Worm (Caenorhabditis elegans) whole organism, young adult: ENCODE results near the gene mnr-1.

Experiments
- B0019.2 ChIP-seq: fragments of 200-800 bp; sonication (Bioruptor generic); conservative IDR thresholded peaks from 2 replicates; pipeline ENCODE4 v1.3.6; 2022; ENCODE audit warnings: missing genetic modification reagents, missing genetic modification characterization, missing compliant biosample characterization
- B0035.1 ChIP-seq: sonication (generic microtip); optimal IDR thresholded peaks from 2 replicates; lab custom pipeline; 2016; ENCODE audit warnings: missing genetic modification characterization, mild to moderate bottlenecking, missing compliant biosample characterization, missing genotype, missing genetic modification reagents
- B0261.1 ChIP-seq: sonication (generic microtip); optimal IDR thresholded peaks from 2 replicates; lab custom pipeline; 2016; ENCODE audit warnings: mild to moderate bottlenecking, missing genetic modification characterization, moderate library complexity, missing compliant biosample characterization
- B0336.3 ChIP-seq: fragments of 200-800 bp; sonication (Bioruptor generic); IDR thresholded peaks from 2 replicates; pipeline ENCODE4 v1.3.6; 2022; ENCODE audit warnings: missing genetic modification characterization, missing compliant biosample characterization
- D2030.7 ChIP-seq: fragments of 200-800 bp; sonication (Bioruptor generic); IDR thresholded peaks from 2 replicates; pipeline ENCODE4 v1.3.6; 2022; ENCODE audit warnings: missing genetic modification reagents, missing genetic modification characterization, missing compliant biosample characterization
- F10E7.11 ChIP-seq: sonication (generic microtip); optimal IDR thresholded peaks from 2 replicates; lab custom pipeline; 2017; ENCODE audit warnings: mild to moderate bottlenecking, missing genetic modification characterization, moderate library complexity, missing compliant biosample characterization
- F33H1.4 ChIP-seq: fragments of 200-800 bp; sonication (Bioruptor generic); IDR thresholded peaks from 2 replicates; pipeline ENCODE4 v1.3.6; 2022; ENCODE audit warnings: missing genetic modification reagents, missing genetic modification characterization, missing compliant biosample characterization
- F55B11.4 ChIP-seq: sonication (generic microtip); optimal IDR thresholded peaks from 2 replicates; lab custom pipeline; 2016; ENCODE audit warnings: missing compliant biosample characterization, missing genetic modification characterization, borderline replicate concordance; ENCODE audit not compliant: insufficient read depth
- F57C9.4 ChIP-seq: sonication (generic microtip); optimal IDR thresholded peaks from 2 replicates; lab custom pipeline; 2017; ENCODE audit warnings: mild to moderate bottlenecking, missing genetic modification characterization, missing compliant biosample characterization
- K12H6.12 ChIP-seq: fragments of 200-800 bp; sonication (Bioruptor generic); optimal IDR thresholded peaks from 2 replicates; lab custom pipeline; 2018; ENCODE audit warnings: mild to moderate bottlenecking, missing genetic modification characterization, missing compliant biosample characterization
- Y53F4B.3 ChIP-seq: fragments of 200-800 bp; sonication (Bioruptor generic); IDR thresholded peaks from 2 replicates; pipeline ENCODE4 v1.3.6; 2022; ENCODE audit warnings: missing genetic modification reagents, missing genetic modification characterization, missing compliant biosample characterization
- Y53G8AR.9 ChIP-seq: fragments of 200-800 bp; sonication (Bioruptor generic); conservative IDR thresholded peaks from 2 replicates; pipeline ENCODE4 v1.3.6; 2022; ENCODE audit warnings: missing genetic modification reagents, missing genetic modification characterization, missing compliant biosample characterization
- Y56A3A.18 ChIP-seq: fragments of 200-800 bp; sonication (Bioruptor generic); IDR thresholded peaks from 2 replicates; pipeline ENCODE4 v1.3.6; 2022; ENCODE audit warnings: missing genetic modification reagents, missing genetic modification characterization, missing compliant biosample characterization
- aptf-2 ChIP-seq: fragments of 200-800 bp; sonication (Bioruptor generic); conservative IDR thresholded peaks from 2 replicates; pipeline ENCODE4 v1.3.6; 2022; ENCODE audit warnings: missing genetic modification reagents, missing genetic modification characterization, missing compliant biosample characterization
- ccch-3 ChIP-seq: fragments of 200-800 bp; sonication (Bioruptor generic); optimal IDR thresholded peaks from 2 replicates; lab custom pipeline; 2018; ENCODE audit warnings: mild to moderate bottlenecking, missing genetic modification characterization, missing compliant biosample characterization
- ceh-58 ChIP-seq: fragments of 200-800 bp; sonication (Bioruptor generic); IDR thresholded peaks from 2 replicates; pipeline ENCODE4 v1.3.6; 2022; ENCODE audit warnings: missing genetic modification characterization, missing compliant biosample characterization
- ceh-79 ChIP-seq: sonication (generic microtip); optimal IDR thresholded peaks from 2 replicates; lab custom pipeline; 2017; ENCODE audit warnings: mild to moderate bottlenecking, missing genetic modification characterization, missing compliant biosample characterization
- ets-4 ChIP-seq: fragments of 200-800 bp; sonication (Bioruptor generic); optimal IDR thresholded peaks from 2 replicates; lab custom pipeline; 2018; ENCODE audit warnings: mild to moderate bottlenecking, missing genetic modification characterization, missing compliant biosample characterization
- hlh-26 ChIP-seq: fragments of 200-800 bp; sonication (Bioruptor generic); conservative IDR thresholded peaks from 2 replicates; pipeline ENCODE4 v1.3.6; 2022; ENCODE audit warnings: missing genetic modification reagents, missing genetic modification characterization, missing compliant biosample characterization
- hmg-1.2 ChIP-seq: fragments of 200-800 bp; sonication (Bioruptor generic); IDR thresholded peaks from 2 replicates; pipeline ENCODE4 v1.3.6; 2022; ENCODE audit warnings: missing genetic modification reagents, missing genetic modification characterization, missing compliant biosample characterization
- hsf-1 ChIP-seq: fragments of 200-800 bp; sonication (Bioruptor generic); IDR thresholded peaks from 2 replicates; pipeline ENCODE4 v1.3.6; 2022; ENCODE audit warnings: missing genetic modification reagents, missing genetic modification characterization, missing compliant biosample characterization
- lag-1 ChIP-seq: fragments of 200-800 bp; sonication (Bioruptor generic); IDR thresholded peaks from 2 replicates; pipeline ENCODE4 v1.3.6; 2022; ENCODE audit warnings: missing genetic modification reagents, missing genetic modification characterization, missing compliant biosample characterization
- lir-1 ChIP-seq: fragments of 200-800 bp; sonication (Bioruptor generic); conservative IDR thresholded peaks from 2 replicates; pipeline ENCODE4 v1.3.6; 2022; ENCODE audit warnings: missing genetic modification reagents, missing genetic modification characterization, missing compliant biosample characterization
- madf-3 ChIP-seq: fragments of 200-800 bp; sonication (Bioruptor generic); IDR thresholded peaks from 2 replicates; pipeline ENCODE4 v1.3.6; 2022; ENCODE audit warnings: missing genetic modification reagents, missing genetic modification characterization, missing compliant biosample characterization
- madf-6 ChIP-seq: fragments of 200-800 bp; sonication (Bioruptor generic); IDR thresholded peaks from 2 replicates; pipeline ENCODE4 v1.3.6; 2022; ENCODE audit warnings: missing genetic modification reagents, missing genetic modification characterization, missing compliant biosample characterization
- nhr-179 ChIP-seq: sonication (generic microtip); optimal IDR thresholded peaks from 2 replicates; lab custom pipeline; 2016; ENCODE audit warnings: mild to moderate bottlenecking, missing genetic modification characterization, missing compliant biosample characterization
- nhr-90 ChIP-seq: sonication (generic microtip); optimal IDR thresholded peaks from 2 replicates; lab custom pipeline; 2016; ENCODE audit warnings: missing genotype, mild to moderate bottlenecking, missing genetic modification characterization, missing compliant biosample characterization
- repo-1 ChIP-seq: sonication (generic microtip); optimal IDR thresholded peaks from 2 replicates; lab custom pipeline; 2017; ENCODE audit warnings: mild to moderate bottlenecking, missing genetic modification characterization, missing compliant biosample characterization
- snpc-1.1 ChIP-seq: sonication (generic microtip); optimal IDR thresholded peaks from 2 replicates; lab custom pipeline; 2017; ENCODE audit warnings: missing genetic modification characterization, mild to moderate bottlenecking, missing compliant biosample characterization, antibody characterized with exemption, moderate library complexity, missing genotype, missing genetic modification reagents; ENCODE audit not compliant: insufficient read depth
- snpc-1.3 ChIP-seq: sonication (generic microtip); optimal IDR thresholded peaks from 2 replicates; lab custom pipeline; 2017; ENCODE audit warnings: missing genetic modification characterization, mild to moderate bottlenecking, missing compliant biosample characterization, antibody characterized with exemption, moderate library complexity, missing genotype, missing genetic modification reagents; ENCODE audit not compliant: insufficient read depth
- somi-1 ChIP-seq: fragments of 200-800 bp; sonication (Bioruptor generic); optimal IDR thresholded peaks from 2 replicates; lab custom pipeline; 2018; ENCODE audit warnings: mild to moderate bottlenecking, missing genetic modification characterization, missing compliant biosample characterization
- tbp1 ChIP-seq: fragments of 200-800 bp; sonication (Bioruptor generic); optimal IDR thresholded peaks from 2 replicates; lab custom pipeline; 2018; ENCODE audit warnings: mild to moderate bottlenecking, missing genetic modification characterization, missing compliant biosample characterization
- tbx-9 ChIP-seq: sonication (generic microtip); optimal IDR thresholded peaks from 2 replicates; lab custom pipeline; 2016; ENCODE audit warnings: borderline replicate concordance, missing genetic modification characterization, inconsistent platforms, missing compliant biosample characterization

mnr-1 gene

DNA sequence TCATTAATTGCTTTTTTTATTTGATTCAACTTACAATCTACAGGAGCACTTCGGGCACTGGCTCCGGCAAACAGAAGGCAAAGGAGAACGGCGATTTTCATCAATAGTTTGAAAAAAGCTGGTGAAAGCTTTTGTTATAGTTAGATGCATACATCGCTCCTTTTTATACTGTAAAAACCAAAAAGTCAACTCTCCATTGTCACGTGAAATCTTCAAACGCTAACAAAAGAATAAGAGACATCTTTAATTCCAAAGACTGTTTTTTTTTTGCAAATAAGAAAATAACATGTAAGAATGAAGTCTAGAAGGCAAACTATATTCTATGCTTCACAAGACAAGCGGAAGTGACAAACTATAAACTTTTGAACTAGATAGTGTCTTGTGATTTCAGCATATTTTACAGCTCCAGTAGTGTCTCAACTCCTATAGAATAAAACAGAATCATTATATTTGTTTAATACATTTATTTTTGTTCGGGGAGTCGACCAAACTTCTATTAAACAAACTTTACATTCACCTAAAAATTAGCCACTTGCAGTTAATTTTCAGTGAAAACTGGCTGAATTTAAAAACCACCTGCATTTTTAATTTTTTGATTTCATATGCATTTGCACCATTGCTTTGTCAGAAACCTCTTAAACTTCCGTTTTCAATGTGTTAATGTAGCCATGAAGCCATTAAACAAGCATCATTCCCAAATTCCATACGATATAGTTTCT lies 28.2 kb upstream of the mnr-1 start, which contains the start of the genes F46B3.9 and srz-18:
Gene F46B3.9, minus strand, starts transcription at position 101 of the 719 bp plus-strand sequence.
Gene srz-18, plus strand, starts transcription at position 669 of the 719 bp plus-strand sequence.
- TF ChIP-seq madf-3 (no peak), K12H6.12 (tag; lab: Kevin White, UChicago) (no peak)
- TF ChIP-seq, all 124 proteins: peak for 0

DNA sequence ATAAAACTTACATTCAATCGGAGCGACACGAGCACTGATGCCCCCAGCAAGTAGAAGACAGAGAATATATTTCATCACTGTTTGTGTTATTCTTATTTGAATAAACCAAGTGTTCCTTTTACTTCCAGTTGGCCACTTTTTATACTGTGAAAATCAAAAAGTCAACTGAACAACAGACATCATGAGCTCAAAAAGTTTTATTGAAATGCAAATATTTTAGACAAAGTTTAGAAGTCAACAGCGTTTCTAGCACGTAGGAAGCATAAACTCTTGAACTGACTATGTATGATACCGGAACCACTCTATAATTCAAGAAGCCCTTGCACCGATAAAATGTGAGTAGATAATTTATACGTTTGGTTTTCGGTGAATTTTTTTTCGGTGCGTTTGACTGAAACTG lies 23.2 kb upstream of the mnr-1 start, which contains the start of gene F46B3.14:
Gene F46B3.14, minus strand, starts transcription at position 101 of the 400 bp plus-strand sequence.
- no peak for TF ChIP-seq D2030.7 (GFP tag; lab: Robert Waterston, UW)
- TF ChIP-seq B0035.1 (tag; lab: Kevin White, UChicago), result no peak
- no peak for TF ChIP-seq ets-4
- no peak for TF ChIP-seq B0019.2 (GFP tag; lab: Robert Waterston, UW)
- TF ChIP-seq somi-1 (GFP tag; lab: Kevin White, UChicago), result no peak
- no peak for TF ChIP-seq B0336.3 (GFP tag; lab: Robert Waterston, UW)
- no peak for TF ChIP-seq ceh-58 (GFP tag; lab: Robert Waterston, UW)

DNA sequence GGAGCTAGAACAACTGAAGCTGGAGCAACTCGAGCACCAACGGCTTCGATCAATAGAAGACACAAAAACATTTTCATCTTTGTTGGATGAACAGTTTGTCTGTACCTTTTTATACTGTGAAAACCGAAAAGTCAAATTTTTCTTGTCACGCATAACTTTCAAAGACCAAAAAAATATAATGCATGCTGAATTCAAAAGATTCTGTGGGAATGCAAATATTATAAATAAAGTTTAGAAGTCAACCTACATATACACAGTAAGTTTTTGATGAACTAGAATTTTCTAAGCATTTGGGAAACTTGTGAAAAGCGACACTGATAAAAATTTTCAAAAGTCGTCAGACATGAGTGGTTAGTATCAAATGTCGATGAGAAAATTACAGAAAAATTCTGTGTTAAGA lies 20.8 kb upstream of the mnr-1 start, which contains the start of gene F46B3.15:
Gene F46B3.15, minus strand, starts transcription at position 101 of the 400 bp plus-strand sequence.
- TF ChIP-seq F55B11.4 (tag; lab: Kevin White, UChicago) (no peak), Y56A3A.18 (GFP tag; lab: Robert Waterston, UW) (no peak), tbp1 (no peak), ceh-79 (tag; lab: Kevin White, UChicago) (no peak), ccch-3 (no peak), nhr-179 (tag; lab: Kevin White, UChicago) (no peak), B0019.2 (GFP tag; lab: Robert Waterston, UW) (no peak), K12H6.12 (tag; lab: Kevin White, UChicago) (no peak), ets-4 (no peak), hmg-1.2 (no peak), F57C9.4 (tag; lab: Kevin White, UChicago) (no peak), aptf-2 (GFP tag; lab: Robert Waterston, UW) (no peak), madf-6 (GFP tag; lab: Robert Waterston, UW) (no peak), repo-1 (tag; lab: Kevin White, UChicago) (no peak), lag-1 (GFP tag; lab: Robert Waterston, UW) (no peak), F33H1.4 (GFP tag; lab: Robert Waterston, UW) (no peak), Y53G8AR.9 (GFP tag; lab: Robert Waterston, UW) (no peak)

DNA sequence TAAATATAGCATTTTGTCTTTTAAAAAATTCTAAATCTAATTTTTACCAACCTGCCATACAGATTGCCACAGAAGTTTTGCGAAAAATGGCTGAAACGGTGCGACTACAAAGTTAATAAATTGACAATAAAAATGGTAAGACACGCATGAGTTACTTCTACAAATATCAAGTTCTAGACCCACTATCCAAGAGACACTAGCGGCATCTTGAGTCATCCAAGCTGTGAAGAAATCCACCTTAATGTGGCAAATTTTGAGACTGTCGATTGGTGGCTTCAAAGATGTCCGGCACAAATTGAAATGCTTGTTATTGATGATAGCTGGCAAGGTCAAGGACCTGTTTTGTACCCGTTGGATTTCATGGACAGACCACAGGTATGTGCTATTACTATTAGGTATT lies 20.1 kb upstream of the mnr-1 start, which contains the start of gene F46B3.16:
Gene F46B3.16, plus strand, starts transcription at position 301 of the 400 bp plus-strand sequence.
- TF ChIP-seq hlh-26 (GFP tag; lab: Robert Waterston, UW) (no peak), snpc-1.1 (tag; lab: Kevin White, UChicago) (no peak), ceh-58 (GFP tag; lab: Robert Waterston, UW) (no peak), madf-6 (GFP tag; lab: Robert Waterston, UW) (no peak), tbx-9 (tag; lab: Kevin White, UChicago) (no peak), nhr-90 (tag; lab: Kevin White, UChicago) (no peak), lir-1 (no peak), hsf-1 (GFP tag; lab: Robert Waterston, UW) (no peak), Y53F4B.3 (GFP tag; lab: Robert Waterston, UW) (no peak), snpc-1.3 (tag; lab: Kevin White, UChicago) (no peak), F10E7.11 (tag; lab: Kevin White, UChicago) (no peak), B0261.1 (tag; lab: Kevin White, UChicago) (no peak)
